Fruit fly (Drosophila melanogaster) Kc167 (cell line): ENCODE measurements around the gene CG7264.

ENCODE experiments used
- h ChIP-seq: fragments of >200 bp; optimal IDR thresholded peaks from 3 replicates; lab custom pipeline; 2018; ENCODE audit warnings: missing external identifiers
- psq ChIP-seq: fragments of >200 bp; optimal IDR thresholded peaks from 2 replicates; lab custom pipeline; 2017; ENCODE audit warnings: missing external identifiers

DNA sequence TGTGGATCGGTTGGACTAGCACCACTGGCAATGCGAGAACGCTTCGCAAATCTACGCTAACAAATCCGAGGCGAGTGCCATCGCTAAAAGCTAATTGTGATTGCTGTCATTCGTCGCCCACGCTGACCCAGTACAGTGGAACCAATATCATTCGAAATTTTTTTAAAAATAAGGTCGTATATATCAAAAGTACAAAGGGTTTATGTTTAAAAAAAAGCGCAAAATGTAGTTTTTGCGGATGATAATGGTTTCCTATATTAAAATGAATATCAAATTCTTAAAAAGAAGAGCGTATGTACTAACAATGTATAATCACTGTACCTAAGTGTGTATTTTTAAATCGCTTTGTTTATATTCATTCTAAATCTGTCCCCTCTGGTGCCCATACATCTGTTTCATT lies 43.5 kb upstream of the CG7264 start:
- no peak for TF ChIP-seq h
- TF ChIP-seq psq (lab: Kevin White, UChicago), result no peak
